Worm (Caenorhabditis elegans): ENCODE results near the gene F17C8.9.

The F17C8.9 gene

DNA sequence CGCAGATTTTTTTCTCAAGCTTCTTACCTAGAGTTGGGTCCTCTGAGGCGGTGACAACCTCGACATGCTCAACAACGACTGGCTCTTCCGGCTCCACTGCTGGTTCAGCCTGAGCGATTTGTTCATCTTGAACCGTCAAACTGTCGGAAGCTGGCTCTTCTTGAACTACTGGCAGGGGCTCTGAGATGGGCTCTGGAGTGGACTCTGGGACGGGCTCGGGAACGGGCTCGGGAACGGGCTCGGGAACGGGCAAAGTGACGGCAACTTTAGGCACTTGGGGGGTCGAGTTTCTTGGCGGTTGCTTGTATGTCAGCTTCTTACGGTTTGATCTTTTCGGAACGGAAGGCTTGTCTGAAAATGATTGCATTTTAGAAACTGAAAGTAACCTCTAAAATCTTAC is 28.7 kb downstream of the F17C8.9 start:
- no peak for TF ChIP-seq nhr-237 (tag; optimal IDR thresholded peaks at IDR 0.05)
- no peak for TF ChIP-seq snpc-4 (tag; optimal IDR thresholded peaks at IDR 0.05)
- no peak for TF ChIP-seq nhr-76 (tag; optimal IDR thresholded peaks at IDR 0.05)
- TF ChIP-seq cnd-1 (tag; optimal IDR thresholded peaks at IDR 0.05), result no peak
- TF ChIP-seq lsy-2 (tag; optimal IDR thresholded peaks at IDR 0.05), result no peak
- TF ChIP-seq unc-120 (tag; optimal IDR thresholded peaks at IDR 0.05; ENCODE audit: poor library complexity, severe bottlenecking), result no peak
- no peak for TF ChIP-seq flh-1 (GFP tag; optimal IDR thresholded peaks at IDR 0.05)
- TF ChIP-seq drap-1 (GFP tag; optimal IDR thresholded peaks at IDR 0.05), result no peak
- TF ChIP-seq mab-5 (tag; optimal IDR thresholded peaks at IDR 0.05), result no peak
- no peak for TF ChIP-seq bed-3 (GFP tag; optimal IDR thresholded peaks at IDR 0.05)
- TF ChIP-seq ceh-83 (GFP tag; optimal IDR thresholded peaks at IDR 0.05), result no peak

DNA sequence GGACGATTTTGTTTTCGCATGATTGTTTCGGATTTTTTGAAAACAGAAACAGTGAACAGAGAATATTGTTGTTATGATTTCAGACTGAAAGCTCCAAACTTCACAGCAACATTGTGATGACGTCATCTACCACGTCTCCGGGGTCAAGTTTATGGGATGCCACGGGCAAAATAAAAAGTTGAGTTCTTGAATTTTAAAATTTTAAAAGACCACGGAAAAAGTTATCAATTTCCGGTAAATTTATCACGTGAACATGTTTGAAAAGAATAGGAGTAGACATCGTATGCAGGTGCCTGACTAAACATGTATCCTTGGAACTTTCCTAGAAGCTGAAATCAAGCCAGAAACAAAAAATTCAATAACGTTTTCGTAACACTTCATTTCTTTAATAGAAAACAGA is 29.4 kb downstream of the F17C8.9 start, which contains the start of gene B0393.4:
Gene B0393.4, minus strand, starts transcription at position 101 of the 400 bp plus-strand sequence.
- TF ChIP-seq tbx-8 (GFP tag; optimal IDR thresholded peaks at IDR 0.05) (no peak), zip-8 (tag; optimal IDR thresholded peaks at IDR 0.05) (peak; percentile 11)

DNA sequence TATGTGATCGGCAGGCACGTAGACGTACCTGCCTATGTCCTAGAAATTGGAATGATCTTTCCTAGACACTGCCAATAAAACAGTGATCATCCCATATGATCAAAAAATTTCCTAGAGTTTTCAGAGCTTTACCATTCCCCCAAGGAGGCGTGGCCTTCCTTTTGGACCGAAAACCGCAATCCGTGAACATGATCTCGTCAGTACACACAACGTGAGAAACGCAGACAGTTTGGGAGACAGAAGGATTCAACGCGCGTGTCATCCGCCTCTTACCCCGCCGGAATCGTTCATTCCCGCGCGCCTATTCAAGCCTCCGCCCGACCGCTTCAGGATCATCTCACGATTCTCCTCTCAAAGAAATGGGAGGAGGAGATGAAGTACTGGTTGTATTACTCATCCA is 31.3 kb downstream of the F17C8.9 start, which contains the start of gene B0393.5:
Gene B0393.5, plus strand, starts transcription at position 301 of the 400 bp plus-strand sequence.
- TF ChIP-seq sptf-1 (tag; optimal IDR thresholded peaks at IDR 0.05) (no peak), mep-1 (tag; optimal IDR thresholded peaks at IDR 0.05) (no peak), lin-32 (GFP tag; optimal IDR thresholded peaks at IDR 0.05) (no peak), ham-2 (GFP tag; optimal IDR thresholded peaks at IDR 0.05) (peak; percentile 4), elt-3 (tag; optimal IDR thresholded peaks at IDR 0.05) (no peak)

DNA sequence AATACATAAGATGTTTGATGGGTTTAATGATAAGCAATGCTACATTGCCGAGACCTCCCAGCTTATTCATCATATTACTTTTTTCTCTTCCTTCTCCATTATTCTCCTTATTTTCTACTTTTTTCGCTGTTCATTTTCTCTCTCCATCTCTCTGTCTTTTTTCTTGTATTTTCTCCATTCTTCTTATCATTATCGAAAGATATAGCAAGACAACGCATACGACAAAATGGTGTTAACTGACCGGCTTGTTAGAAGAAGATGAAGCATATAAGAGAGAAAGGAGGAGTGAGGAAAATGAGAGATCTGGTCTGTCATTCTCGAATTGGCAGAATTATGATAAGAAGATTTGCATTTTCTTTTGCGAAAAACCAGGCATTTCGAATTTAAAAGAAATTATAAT is 32.7 kb downstream of the F17C8.9 start:
- no peak for TF ChIP-seq cnd-1 (tag; optimal IDR thresholded peaks at IDR 0.05)
- TF ChIP-seq sptf-1 (tag; optimal IDR thresholded peaks at IDR 0.05), result no peak
- no peak for TF ChIP-seq unc-120 (tag; optimal IDR thresholded peaks at IDR 0.05; ENCODE audit: poor library complexity, severe bottlenecking)

DNA sequence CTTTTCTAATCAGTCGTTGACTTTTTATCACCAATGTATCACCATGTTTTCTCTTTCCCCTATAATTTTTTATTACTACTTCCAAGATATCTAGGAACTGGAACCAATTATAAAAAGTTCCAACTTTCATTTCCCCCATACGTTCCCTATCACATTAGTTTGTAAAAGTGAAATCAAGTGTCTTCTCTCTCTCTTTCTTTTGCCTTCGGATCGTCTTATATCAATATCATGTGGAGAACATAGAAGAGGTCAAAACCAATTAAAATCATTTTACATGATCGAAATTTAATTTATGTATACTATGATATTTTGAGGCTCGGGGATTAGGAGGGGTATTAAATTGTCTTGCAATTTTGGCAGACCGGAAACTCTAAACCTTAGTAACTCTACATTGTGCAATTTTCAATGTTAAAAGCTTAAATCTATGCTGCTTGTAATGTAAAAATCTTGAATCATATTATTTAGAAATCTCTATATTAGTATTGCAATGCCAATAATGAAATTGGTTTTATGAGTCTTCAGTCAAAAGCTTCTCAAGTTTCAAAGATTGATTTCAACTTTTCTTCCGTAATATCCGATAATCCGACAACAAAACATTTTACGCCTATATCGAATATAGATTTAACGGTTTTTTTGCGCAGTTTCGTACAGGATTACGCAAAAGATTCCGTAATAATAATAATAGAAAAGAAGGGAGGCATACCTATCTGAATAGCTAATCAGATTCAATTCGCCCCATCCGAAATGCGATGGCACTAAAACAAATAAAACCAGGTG is 33.9 kb downstream of the F17C8.9 start:
- TF ChIP-seq M03D4.4 (tag; optimal IDR thresholded peaks at IDR 0.05) (no peak), blmp-1 (tag; optimal IDR thresholded peaks at IDR 0.05) (peak; percentile 69), lsy-2 (tag; optimal IDR thresholded peaks at IDR 0.05) (no peak), unc-39 (tag; optimal IDR thresholded peaks at IDR 0.05) (no peak), nhr-12 (tag; optimal IDR thresholded peaks at IDR 0.05) (no peak)

DNA sequence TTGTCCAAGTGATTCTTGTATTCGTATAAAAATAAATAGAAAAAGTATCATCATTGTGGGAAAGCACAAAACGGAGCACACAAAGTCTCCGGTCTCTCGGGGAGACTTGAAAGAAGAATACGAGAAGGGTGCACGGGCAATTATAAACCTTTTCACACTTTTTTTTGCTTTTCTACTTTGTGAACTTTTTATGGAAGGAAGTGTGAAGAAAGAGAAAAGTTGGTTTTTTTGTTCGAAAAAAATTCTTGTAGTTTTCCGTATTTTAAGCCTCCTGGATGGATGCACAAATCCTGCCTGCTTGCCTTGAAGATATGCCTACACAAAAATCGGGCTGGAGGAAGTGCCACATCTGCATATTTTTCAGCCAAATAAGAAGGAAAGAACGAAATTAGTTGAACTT is 43.8 kb downstream of the F17C8.9 start, which contains the start of gene B0393.7:
Gene B0393.7, minus strand, starts transcription at position 101 of the 400 bp plus-strand sequence.
- TF ChIP-seq nhr-237 (tag; optimal IDR thresholded peaks at IDR 0.05) (no peak), unc-39 (tag; optimal IDR thresholded peaks at IDR 0.05) (no peak), nhr-28 (tag; optimal IDR thresholded peaks at IDR 0.05) (no peak), lsy-2 (tag; optimal IDR thresholded peaks at IDR 0.05) (no peak), flh-1 (GFP tag; optimal IDR thresholded peaks at IDR 0.05) (no peak), elt-3 (tag; optimal IDR thresholded peaks at IDR 0.05) (no peak), tbx-8 (GFP tag; optimal IDR thresholded peaks at IDR 0.05) (no peak), ces-1 (GFP tag; optimal IDR thresholded peaks at IDR 0.05) (no peak), hlh-1 (tag; optimal IDR thresholded peaks at IDR 0.05) (no peak), ceh-43 (GFP tag; optimal IDR thresholded peaks at IDR 0.05) (no peak), mls-2 (tag; optimal IDR thresholded peaks at IDR 0.05) (no peak)

- TF ChIP-seq zip-8 (tag; optimal IDR thresholded peaks at IDR 0.05) (no peak), bed-3 (GFP tag; optimal IDR thresholded peaks at IDR 0.05) (no peak), ceh-43 (GFP tag; optimal IDR thresholded peaks at IDR 0.05) (no peak)
Measured at ce11 chrIII:4779855-4780254, 45.7 kb downstream of the F17C8.9 start, which contains the start of gene B0393.9. Gene B0393.9 (minus strand): TSS chrIII:4780157.
